Fruit fly (Drosophila melanogaster) whole organism, embryonic: Measurements from ENCODE around the gene Pig1.

ENCODE experiments used
- Abd-B ChIP-seq: fragments of 200-800 bp; sonication (Bioruptor generic); optimal IDR thresholded peaks from 2 replicates; lab custom pipeline; 2018; ENCODE audit warnings: missing biosample characterization, mild to moderate bottlenecking, missing genetic modification characterization, moderate library complexity
- Ada2b ChIP-seq: fragments of 200-800 bp; sonication (Bioruptor generic); IDR thresholded peaks from 2 replicates; pipeline ENCODE4 v1.3.6; 2022; ENCODE audit warnings: missing biosample characterization, missing genetic modification characterization
- Atf-2 ChIP-seq: fragments of 200-800 bp; sonication (Bioruptor generic); optimal IDR thresholded peaks from 2 replicates; lab custom pipeline; 2016; ENCODE audit warnings: missing biosample characterization, missing genetic modification characterization
- Bgb ChIP-seq: fragments of 200-800 bp; sonication (Bioruptor generic); IDR thresholded peaks from 2 replicates; pipeline ENCODE4 v1.3.6; 2022; ENCODE audit warnings: missing biosample characterization, missing genetic modification characterization; ENCODE audit not compliant: partially characterized antibody
- CG10543 ChIP-seq: fragments of 200-800 bp; sonication (Bioruptor generic); optimal IDR thresholded peaks from 3 replicates; lab custom pipeline; 2017; ENCODE audit warnings: missing biosample characterization, mild to moderate bottlenecking, missing genetic modification characterization, moderate library complexity
- CG11456 ChIP-seq: fragments of 200-800 bp; sonication (Bioruptor generic); IDR thresholded peaks from 3 replicates; pipeline ENCODE4 v1.3.6; 2022; ENCODE audit warnings: missing biosample characterization, missing genetic modification characterization
- CG11696 ChIP-seq: fragments of 200-800 bp; sonication (Bioruptor generic); IDR thresholded peaks from 2 replicates; pipeline ENCODE4 v1.3.6; 2022; ENCODE audit warnings: missing biosample characterization, missing genetic modification characterization
- CG12071 ChIP-seq: fragments of 200-800 bp; sonication (Bioruptor generic); optimal IDR thresholded peaks from 3 replicates; lab custom pipeline; 2018; ENCODE audit warnings: missing biosample characterization, mild to moderate bottlenecking, missing genetic modification characterization
- CG17328 ChIP-seq: fragments of 200-800 bp; sonication (Bioruptor generic); IDR thresholded peaks from 2 replicates; pipeline ENCODE4 v1.3.6; 2022; ENCODE audit warnings: missing biosample characterization, missing genetic modification characterization
- CG17359 ChIP-seq: fragments of 200-800 bp; sonication (Bioruptor generic); optimal IDR thresholded peaks from 3 replicates; lab custom pipeline; 2018; ENCODE audit warnings: missing biosample characterization, mild to moderate bottlenecking, missing genetic modification characterization, moderate library complexity
- CG34376 ChIP-seq: fragments of 200-800 bp; sonication (Bioruptor generic); optimal IDR thresholded peaks from 2 replicates; lab custom pipeline; 2018; ENCODE audit warnings: missing biosample characterization, mild to moderate bottlenecking, missing genetic modification characterization
- CG3847 ChIP-seq: fragments of 200-800 bp; sonication (Bioruptor generic); IDR thresholded peaks from 2 replicates; pipeline ENCODE4 v1.3.6; 2022; ENCODE audit warnings: missing biosample characterization, missing genetic modification characterization
- CG4360 ChIP-seq: fragments of 200-800 bp; sonication (Bioruptor generic); IDR thresholded peaks from 2 replicates; pipeline ENCODE4 v1.3.6; 2022; ENCODE audit warnings: missing biosample characterization, missing genetic modification characterization
- CG4404 ChIP-seq: fragments of 200-800 bp; sonication (Bioruptor generic); IDR thresholded peaks from 2 replicates; pipeline ENCODE4 v1.3.6; 2022; ENCODE audit warnings: missing biosample characterization, missing genetic modification characterization
- CG4730 ChIP-seq: fragments of 200-800 bp; sonication (Bioruptor generic); IDR thresholded peaks from 2 replicates; pipeline ENCODE4 v1.3.6; 2022; ENCODE audit warnings: missing biosample characterization, missing genetic modification characterization
- CG6272 ChIP-seq: fragments of 200-800 bp; sonication (Bioruptor generic); IDR thresholded peaks from 2 replicates; pipeline ENCODE4 v1.3.6; 2022; ENCODE audit warnings: missing biosample characterization, missing genetic modification characterization
- CG6654 ChIP-seq: fragments of 200-800 bp; sonication (Bioruptor generic); optimal IDR thresholded peaks from 2 replicates; lab custom pipeline; 2017; ENCODE audit warnings: missing biosample characterization, mild to moderate bottlenecking, missing genetic modification characterization
- CG7963 ChIP-seq: fragments of 200-800 bp; sonication (Bioruptor generic); IDR thresholded peaks from 3 replicates; pipeline ENCODE4 v1.3.6; 2022; ENCODE audit warnings: missing biosample characterization, missing genetic modification characterization; ENCODE audit not compliant: partially characterized antibody
- CG8359 ChIP-seq: fragments of 200-800 bp; sonication (Bioruptor generic); optimal IDR thresholded peaks from 2 replicates; lab custom pipeline; 2017; ENCODE audit warnings: missing biosample characterization, mild to moderate bottlenecking, missing genetic modification characterization, borderline replicate concordance
- CG8765 ChIP-seq: fragments of 200-800 bp; sonication (Bioruptor generic); IDR thresholded peaks from 2 replicates; pipeline ENCODE4 v1.3.6; 2022; ENCODE audit warnings: missing biosample characterization, missing genetic modification characterization
- Dbx ChIP-seq: fragments of 200-800 bp; sonication (Bioruptor generic); IDR thresholded peaks from 3 replicates; pipeline ENCODE4 v1.3.6; 2022; ENCODE audit warnings: missing biosample characterization, missing genetic modification characterization
- Doc3 ChIP-seq: fragments of 200-800 bp; sonication (Bioruptor generic); IDR thresholded peaks from 3 replicates; pipeline ENCODE4 v1.3.6; 2022; ENCODE audit warnings: missing biosample characterization, missing genetic modification characterization; ENCODE audit not compliant: partially characterized antibody
- Drgx ChIP-seq: fragments of 200-800 bp; sonication (Bioruptor generic); IDR thresholded peaks from 2 replicates; pipeline ENCODE4 v1.3.6; 2022; ENCODE audit warnings: missing biosample characterization, missing genetic modification characterization
- Fer1 ChIP-seq: fragments of 200-800 bp; sonication (Bioruptor generic); optimal IDR thresholded peaks from 2 replicates; lab custom pipeline; 2017; ENCODE audit warnings: missing biosample characterization, mild to moderate bottlenecking, missing genetic modification characterization
- HmgZ ChIP-seq: fragments of 200-800 bp; sonication (Bioruptor generic); optimal IDR thresholded peaks from 2 replicates; lab custom pipeline; 2018; ENCODE audit warnings: missing biosample characterization, mild to moderate bottlenecking, missing genetic modification characterization
- Hr78 ChIP-seq, 2 experiments: fragments of 200-800 bp in 1 of 2; fragments of >200 bp in 1 of 2; sonication (Bioruptor generic) in 1 of 2; optimal IDR thresholded peaks; 2 replicates each; lab custom pipeline; 2017 to 2019; ENCODE audit warnings: missing biosample characterization in 2 of 2, missing genetic modification characterization in 2 of 2, mild to moderate bottlenecking in 1 of 2, moderate library complexity in 1 of 2
- Med ChIP-seq: fragments of 200-800 bp; sonication (Bioruptor generic); peaks from one replicate; lab custom pipeline; 2016; ENCODE audit warnings: missing biosample characterization, missing genetic modification characterization, mild to moderate bottlenecking, inconsistent platforms, moderate library complexity
- Meics ChIP-seq: fragments of 200-800 bp; sonication (Bioruptor generic); optimal IDR thresholded peaks from 2 replicates; lab custom pipeline; 2017; ENCODE audit warnings: missing biosample characterization, mild to moderate bottlenecking, missing genetic modification characterization
- Ptx1 ChIP-seq: fragments of 200-800 bp; sonication (Bioruptor generic); IDR thresholded peaks from 2 replicates; pipeline ENCODE4 v1.3.6; 2022; ENCODE audit warnings: missing biosample characterization, missing genetic modification characterization
- Rfx ChIP-seq: fragments of 200-800 bp; sonication (Bioruptor generic); IDR thresholded peaks from 2 replicates; pipeline ENCODE4 v1.3.6; 2022; ENCODE audit warnings: missing biosample characterization, missing genetic modification characterization
- Rx ChIP-seq: fragments of 200-800 bp; sonication (Bioruptor generic); IDR thresholded peaks from 2 replicates; pipeline ENCODE4 v1.3.6; 2022; ENCODE audit warnings: missing biosample characterization, missing genetic modification characterization
- Sox100B ChIP-seq: fragments of 200-800 bp; sonication (Bioruptor generic); optimal IDR thresholded peaks from 3 replicates; lab custom pipeline; 2018; ENCODE audit warnings: missing biosample characterization, mild to moderate bottlenecking, missing genetic modification characterization
- Taf1 ChIP-seq: fragments of 200-800 bp; sonication (Bioruptor generic); IDR thresholded peaks from 2 replicates; pipeline ENCODE4 v1.3.6; 2022; ENCODE audit warnings: missing biosample characterization, missing genetic modification characterization
- Usf ChIP-seq: fragments of 200-800 bp; sonication (Bioruptor generic); optimal IDR thresholded peaks from 2 replicates; lab custom pipeline; 2017; ENCODE audit warnings: missing genotype, missing biosample characterization, missing genetic modification characterization
- Xrp1 ChIP-seq: fragments of 200-800 bp; sonication (Bioruptor generic); IDR thresholded peaks from 2 replicates; pipeline ENCODE4 v1.3.6; 2022; ENCODE audit warnings: missing biosample characterization, missing genetic modification characterization
- ab ChIP-seq: fragments of 200-800 bp; sonication (Bioruptor generic); optimal IDR thresholded peaks from 2 replicates; lab custom pipeline; 2016; ENCODE audit warnings: missing biosample characterization, missing genetic modification characterization
- bab2 ChIP-seq: fragments of 200-800 bp; sonication (Bioruptor generic); optimal IDR thresholded peaks from 2 replicates; lab custom pipeline; 2016; ENCODE audit warnings: missing biosample characterization, missing genetic modification characterization
- ci ChIP-seq: fragments of 200-800 bp; sonication (Bioruptor generic); IDR thresholded peaks from 3 replicates; pipeline ENCODE4 v1.3.6; 2022; ENCODE audit warnings: missing biosample characterization, missing genetic modification characterization
- disco-r ChIP-seq: fragments of 200-800 bp; sonication (Bioruptor generic); optimal IDR thresholded peaks from 2 replicates; lab custom pipeline; 2016; ENCODE audit warnings: missing biosample characterization, missing genetic modification characterization
- fd3F ChIP-seq: fragments of 200-800 bp; sonication (Bioruptor generic); optimal IDR thresholded peaks from 2 replicates; lab custom pipeline; 2018; ENCODE audit warnings: missing biosample characterization, mild to moderate bottlenecking, missing genetic modification characterization, moderate library complexity
- fd96Cb ChIP-seq: fragments of 200-800 bp; sonication (Bioruptor generic); optimal IDR thresholded peaks from 2 replicates; lab custom pipeline; 2018; ENCODE audit warnings: missing biosample characterization, mild to moderate bottlenecking, missing genetic modification characterization, moderate library complexity
- luna ChIP-seq: fragments of 200-800 bp; sonication (Bioruptor generic); optimal IDR thresholded peaks from 2 replicates; lab custom pipeline; 2016; ENCODE audit warnings: missing biosample characterization, missing genetic modification characterization
- pho ChIP-seq: fragments of 200-800 bp; sonication (Bioruptor generic); optimal IDR thresholded peaks from 2 replicates; lab custom pipeline; 2016; ENCODE audit warnings: missing biosample characterization, missing genetic modification characterization
- pzg ChIP-seq: fragments of 200-800 bp; sonication (Bioruptor generic); optimal IDR thresholded peaks from 3 replicates; lab custom pipeline; 2018; ENCODE audit warnings: missing biosample characterization, mild to moderate bottlenecking, missing genetic modification characterization, moderate library complexity
- tgo ChIP-seq: fragments of 200-800 bp; sonication (Bioruptor generic); IDR thresholded peaks from 3 replicates; pipeline ENCODE4 v1.3.6; 2022; ENCODE audit warnings: missing biosample characterization, missing genetic modification characterization
- tin ChIP-seq: fragments of 200-800 bp; sonication (Bioruptor generic); optimal IDR thresholded peaks from 3 replicates; lab custom pipeline; 2016; ENCODE audit warnings: missing biosample characterization, missing genetic modification characterization
- unpg ChIP-seq: fragments of 200-800 bp; sonication (Bioruptor generic); optimal IDR thresholded peaks from 3 replicates; lab custom pipeline; 2018; ENCODE audit warnings: missing biosample characterization, mild to moderate bottlenecking, missing genetic modification characterization, moderate library complexity
- wor ChIP-seq: fragments of 200-800 bp; sonication (Bioruptor generic); IDR thresholded peaks from 2 replicates; pipeline ENCODE4 v1.3.6; 2022; ENCODE audit warnings: missing biosample characterization, missing genetic modification characterization
- zfh2 ChIP-seq: fragments of 200-800 bp; sonication (Bioruptor generic); optimal IDR thresholded peaks from 2 replicates; lab custom pipeline; 2016; ENCODE audit warnings: missing biosample characterization, missing genetic modification characterization

Gene Pig1

dm6 chrX:3297444-3298300 is 48.6 kb upstream of the Pig1 start (continued):
- TF ChIP-seq Rx (GFP tag; lab: Robert Waterston, UW) (no peak), Hr78 (GFP tag; optimal IDR thresholded peaks at IDR 0.05; lab: Kevin White, UChicago) (peak in 1 of 2 experiments; percentile 83), CG34376 (GFP tag; lab: Kevin White, UChicago) (peak; percentile 43), CG6654 (no peak), Meics (peak; percentile 23), Fer1 (GFP tag; lab: Kevin White, UChicago) (no peak), Ptx1 (GFP tag; lab: Robert Waterston, UW) (0 out of 2 replicates have a peak, but pooled peaks have one; percentile 19), Rfx (0 out of 2 replicates have a peak, but pooled peaks have one; percentile 23), CG6272 (GFP tag; lab: Robert Waterston, UW) (no peak), Taf1 (GFP tag; lab: Robert Waterston, UW) (no peak), fd3F (no peak), CG11696 (GFP tag; lab: Robert Waterston, UW) (peak; percentile 63), CG17359 (tag; lab: Kevin White, UChicago) (peak; percentile 3), HmgZ (tag; lab: Kevin White, UChicago) (no peak), luna (GFP tag; lab: Kevin White, UChicago) (no peak), Sox100B (peak; percentile 4), disco-r (no peak), ab (GFP tag; lab: Kevin White, UChicago) (no peak), ci (GFP tag; lab: Robert Waterston, UW) (peak; percentile 45; the same call in 1 of the 3 replicates), bab2 (GFP tag; lab: Kevin White, UChicago) (no peak), Abd-B (GFP tag; lab: Kevin White, UChicago) (no peak), Atf-2 (GFP tag; lab: Kevin White, UChicago) (no peak), CG4730 (GFP tag; lab: Robert Waterston, UW) (no peak), Usf (no peak), pho (no peak), tgo (GFP tag; lab: Robert Waterston, UW) (no peak), CG3847 (GFP tag; lab: Robert Waterston, UW) (no peak), Dbx (GFP tag; lab: Robert Waterston, UW) (no peak), CG4360 (GFP tag; lab: Robert Waterston, UW) (no peak), Drgx (peak; percentile 48; the same call in 1 of the 2 replicates), fd96Cb (tag; lab: Kevin White, UChicago) (peak; percentile 2), CG7963 (no peak), zfh2 (GFP tag; lab: Kevin White, UChicago) (no peak), tin (GFP tag; lab: Kevin White, UChicago) (no peak), CG8359 (GFP tag; lab: Kevin White, UChicago) (no peak), Doc3 (GFP tag; lab: Robert Waterston, UW) (no peak), CG11456 (GFP tag; lab: Robert Waterston, UW) (no peak), Ada2b (GFP tag; lab: Robert Waterston, UW) (peak; percentile 37; the same call in 1 of the 2 replicates), CG12071 (no peak), CG8765 (GFP tag; lab: Robert Waterston, UW) (no peak), CG10543 (no peak), unpg (GFP tag; lab: Kevin White, UChicago) (no peak), CG17328 (GFP tag; lab: Robert Waterston, UW) (0 out of 2 replicates have a peak, but pooled peaks have one; percentile 8), Xrp1 (peak; percentile 22; the same call in 1 of the 2 replicates), Bgb (GFP tag; lab: Robert Waterston, UW) (no peak), CG4404 (no peak), Med (GFP tag; lab: Kevin White, UChicago) (peak; percentile 68), wor (GFP tag; lab: Robert Waterston, UW) (peak; percentile 30; the same call in 1 of the 2 replicates), pzg (GFP tag; lab: Kevin White, UChicago) (no peak)
